Worm (Caenorhabditis elegans) whole organism, L3 larva: ENCODE measurements around the gene C05C8.7.

ENCODE experiments used
- ceh-16 ChIP-seq: sonication (generic microtip); optimal IDR thresholded peaks from 2 replicates; lab custom pipeline; 2017; ENCODE audit warnings: missing biosample characterization, missing genetic modification characterization
- ceh-9 ChIP-seq: sonication (generic microtip); optimal IDR thresholded peaks from 2 replicates; lab custom pipeline; 2018; ENCODE audit warnings: missing biosample characterization, missing genetic modification characterization
- elt-1 ChIP-seq: fragments of 150-350 bp; optimal IDR thresholded peaks from 2 replicates; lab custom pipeline; 2014; ENCODE audit warnings: missing biosample characterization, missing genetic modification characterization
- fkh-10 ChIP-seq: sonication (generic microtip); optimal IDR thresholded peaks from 2 replicates; lab custom pipeline; 2017; ENCODE audit warnings: missing biosample characterization, missing genetic modification reagents, missing genetic modification characterization
- fos-1 ChIP-seq: fragments of 150-350 bp; optimal IDR thresholded peaks from 2 replicates; lab custom pipeline; 2014; ENCODE audit warnings: missing biosample characterization, missing genetic modification characterization
- lin-39 ChIP-seq: fragments of 150-350 bp; optimal IDR thresholded peaks from 2 replicates; lab custom pipeline; 2018; ENCODE audit warnings: missing biosample characterization, missing genetic modification reagents, missing genetic modification characterization
- nhr-11 ChIP-seq: fragments of 150-350 bp; optimal IDR thresholded peaks from 2 replicates; lab custom pipeline; 2014; ENCODE audit warnings: missing biosample characterization, missing genetic modification characterization
- pha-4 ChIP-seq: fragments of 150-350 bp; optimal IDR thresholded peaks from 2 replicates; lab custom pipeline; 2014; ENCODE audit warnings: missing biosample characterization, missing genetic modification reagents, missing genetic modification characterization
- sea-2 ChIP-seq: fragments of 150-350 bp; sonication (generic microtip); optimal IDR thresholded peaks from 4 replicates; lab custom pipeline; 2014; ENCODE audit warnings: missing biosample characterization, missing genetic modification reagents, missing genetic modification characterization
- snpc-4 ChIP-seq: fragments of 150-350 bp; optimal IDR thresholded peaks from 2 replicates; lab custom pipeline; 2014; ENCODE audit warnings: missing biosample characterization, missing genetic modification characterization
- unc-39 ChIP-seq: sonication (generic microtip); optimal IDR thresholded peaks from 4 replicates; lab custom pipeline; 2017; ENCODE audit warnings: missing biosample characterization, missing genetic modification characterization
- unc-62 ChIP-seq: fragments of 150-350 bp; sonication (generic microtip); optimal IDR thresholded peaks from 4 replicates; lab custom pipeline; 2014; ENCODE audit warnings: missing biosample characterization, missing genetic modification reagents, missing genetic modification characterization
- ztf-11 ChIP-seq: fragments of 150-350 bp; optimal IDR thresholded peaks from 2 replicates; lab custom pipeline; 2014; ENCODE audit warnings: missing biosample characterization, missing genetic modification characterization

- TF ChIP-seq fkh-10 (GFP tag; lab: Kevin White, UChicago): no peak
- TF ChIP-seq elt-1 (tag; lab: Kevin White, UChicago): no peak
- TF ChIP-seq unc-62 (GFP tag; lab: Kevin White, UChicago): no peak
- TF ChIP-seq nhr-11: no peak
- no peak for TF ChIP-seq unc-39
- TF ChIP-seq pha-4 (tag; lab: Kevin White, UChicago): no peak
- TF ChIP-seq ceh-9 (tag; lab: Kevin White, UChicago): no peak
- no peak for TF ChIP-seq ceh-16 (tag; lab: Kevin White, UChicago)
- no peak for TF ChIP-seq snpc-4
- no peak for TF ChIP-seq fos-1
- no peak for TF ChIP-seq sea-2 (GFP tag; lab: Kevin White, UChicago)
- no peak for TF ChIP-seq lin-39
- TF ChIP-seq ztf-11 (tag; lab: Kevin White, UChicago): no peak
Measured at ce11 chrV:7275491-7275890, 28.6 kb upstream of the C05C8.7 start, which contains the start of gene C13A2.5.
